Fruit fly (Drosophila melanogaster) whole organism, embryonic: ENCODE measurements around the gene CG4332.

ENCODE experiments used
- ATbp ChIP-seq: fragments of 200-800 bp; sonication (Bioruptor generic); optimal IDR thresholded peaks from 2 replicates; lab custom pipeline; 2017; ENCODE audit warnings: missing biosample characterization, mild to moderate bottlenecking, missing genetic modification characterization, missing genetic modification reagents
- Aef1 ChIP-seq: fragments of 200-800 bp; sonication (Bioruptor generic); IDR thresholded peaks from 3 replicates; pipeline ENCODE4 v1.3.6; 2022; ENCODE audit warnings: missing biosample characterization, missing genetic modification characterization
- BEAF-32 ChIP-seq: fragments of 200-800 bp; sonication (Bioruptor generic); optimal IDR thresholded peaks from 3 replicates; lab custom pipeline; 2017; ENCODE audit warnings: missing biosample characterization, missing genetic modification characterization, mild to moderate bottlenecking, moderate library complexity, missing genetic modification reagents
- CG10366 ChIP-seq: fragments of 200-800 bp; sonication (Bioruptor generic); IDR thresholded peaks from 2 replicates; pipeline ENCODE4 v1.3.6; 2022; ENCODE audit warnings: missing biosample characterization, missing genetic modification characterization
- CG11504 ChIP-seq: fragments of 200-800 bp; sonication (Bioruptor generic); optimal IDR thresholded peaks from 3 replicates; lab custom pipeline; 2019; ENCODE audit warnings: missing biosample characterization, mild to moderate bottlenecking, missing genetic modification characterization, moderate library complexity
- CG1233 ChIP-seq: fragments of 200-800 bp; sonication (Bioruptor generic); optimal IDR thresholded peaks from 4 replicates; lab custom pipeline; 2018; ENCODE audit warnings: missing biosample characterization, mild to moderate bottlenecking, missing genetic modification characterization
- CG12744 ChIP-seq: fragments of 200-800 bp; sonication (Bioruptor generic); optimal IDR thresholded peaks from 2 replicates; lab custom pipeline; 2016; ENCODE audit warnings: missing biosample characterization, missing genetic modification characterization
- CG15011 ChIP-seq: fragments of 200-800 bp; sonication (Bioruptor generic); optimal IDR thresholded peaks from 3 replicates; lab custom pipeline; 2018; ENCODE audit warnings: missing biosample characterization, mild to moderate bottlenecking, missing genetic modification characterization
- CG17568 ChIP-seq: fragments of 200-800 bp; sonication (Bioruptor generic); optimal IDR thresholded peaks from 2 replicates; lab custom pipeline; 2018; ENCODE audit warnings: missing biosample characterization, mild to moderate bottlenecking, missing genetic modification characterization, moderate library complexity
- CG1832 ChIP-seq: fragments of 200-800 bp; sonication (Bioruptor generic); optimal IDR thresholded peaks from 2 replicates; lab custom pipeline; 2017; ENCODE audit warnings: missing biosample characterization, mild to moderate bottlenecking, missing genetic modification characterization, inconsistent platforms
- CG18476 ChIP-seq: fragments of 200-800 bp; sonication (Bioruptor generic); optimal IDR thresholded peaks from 2 replicates; lab custom pipeline; 2016; ENCODE audit warnings: missing biosample characterization, mild to moderate bottlenecking, missing genetic modification characterization
- CG2120 ChIP-seq: fragments of 200-800 bp; sonication (Bioruptor generic); optimal IDR thresholded peaks from 3 replicates; lab custom pipeline; 2016; ENCODE audit warnings: missing biosample characterization, missing genetic modification characterization
- CG3281 ChIP-seq: fragments of 200-800 bp; sonication (Bioruptor generic); optimal IDR thresholded peaks from 3 replicates; lab custom pipeline; 2017; ENCODE audit warnings: missing biosample characterization, mild to moderate bottlenecking, missing genetic modification characterization
- CG42726 ChIP-seq: fragments of 200-800 bp; sonication (Bioruptor generic); IDR thresholded peaks from 2 replicates; pipeline ENCODE4 v1.3.6; 2022; ENCODE audit warnings: missing biosample characterization, missing genetic modification characterization; ENCODE audit not compliant: partially characterized antibody
- CG6689 ChIP-seq: fragments of 200-800 bp; sonication (Bioruptor generic); IDR thresholded peaks from 2 replicates; pipeline ENCODE4 v1.3.6; 2022; ENCODE audit warnings: missing biosample characterization, missing genetic modification characterization
- CG6813 ChIP-seq: fragments of 200-800 bp; sonication (Bioruptor generic); optimal IDR thresholded peaks from 2 replicates; lab custom pipeline; 2017; ENCODE audit warnings: missing biosample characterization, missing genetic modification characterization, mild to moderate bottlenecking, moderate library complexity, missing genetic modification reagents
- CG7963 ChIP-seq: fragments of 200-800 bp; sonication (Bioruptor generic); IDR thresholded peaks from 3 replicates; pipeline ENCODE4 v1.3.6; 2022; ENCODE audit warnings: missing biosample characterization, missing genetic modification characterization; ENCODE audit not compliant: partially characterized antibody
- CG9876 ChIP-seq: fragments of 200-800 bp; sonication (Bioruptor generic); optimal IDR thresholded peaks from 2 replicates; lab custom pipeline; 2016; ENCODE audit warnings: missing biosample characterization, missing genetic modification characterization
- CrebB ChIP-seq: fragments of 200-800 bp; sonication (Bioruptor generic); optimal IDR thresholded peaks from 3 replicates; lab custom pipeline; 2018; ENCODE audit warnings: missing biosample characterization, mild to moderate bottlenecking, missing genetic modification characterization
- Dbx ChIP-seq: fragments of 200-800 bp; sonication (Bioruptor generic); IDR thresholded peaks from 3 replicates; pipeline ENCODE4 v1.3.6; 2022; ENCODE audit warnings: missing biosample characterization, missing genetic modification characterization
- Dek ChIP-seq: fragments of 200-800 bp; sonication (Bioruptor generic); optimal IDR thresholded peaks from 3 replicates; lab custom pipeline; 2019; ENCODE audit warnings: missing biosample characterization, mild to moderate bottlenecking, missing genetic modification characterization, moderate library complexity
- Dref ChIP-seq: fragments of 200-800 bp; sonication (Bioruptor generic); IDR thresholded peaks from 2 replicates; pipeline ENCODE4 v1.3.6; 2022; ENCODE audit warnings: missing biosample characterization, missing genetic modification characterization
- E2f1 ChIP-seq: fragments of 200-800 bp; sonication (Bioruptor generic); IDR thresholded peaks from 2 replicates; pipeline ENCODE4 v1.3.6; 2022; ENCODE audit warnings: missing biosample characterization, missing genetic modification characterization
- H2.0 ChIP-seq: fragments of 200-800 bp; sonication (Bioruptor generic); IDR thresholded peaks from 2 replicates; pipeline ENCODE4 v1.3.6; 2022; ENCODE audit warnings: missing biosample characterization, missing genetic modification characterization
- HLHmδ ChIP-seq: fragments of 200-800 bp; sonication (Bioruptor generic); optimal IDR thresholded peaks from 2 replicates; lab custom pipeline; 2018; ENCODE audit warnings: missing biosample characterization, mild to moderate bottlenecking, missing genetic modification characterization, moderate library complexity
- Jarid2 ChIP-seq: fragments of 200-800 bp; sonication (Bioruptor generic); optimal IDR thresholded peaks from 3 replicates; lab custom pipeline; 2017; ENCODE audit warnings: mild to moderate bottlenecking, missing biosample characterization, missing genetic modification reagents, missing genetic modification characterization
- Lhr ChIP-seq: fragments of 200-800 bp; sonication (Bioruptor generic); optimal IDR thresholded peaks from 3 replicates; lab custom pipeline; 2017; ENCODE audit warnings: mild to moderate bottlenecking, missing biosample characterization, missing genetic modification reagents, missing genetic modification characterization
- Mad ChIP-seq: fragments of 200-800 bp; sonication (Bioruptor generic); optimal IDR thresholded peaks from 2 replicates; lab custom pipeline; 2016; ENCODE audit warnings: missing biosample characterization, missing genetic modification characterization
- TFAM ChIP-seq: fragments of 200-800 bp; sonication (Bioruptor generic); optimal IDR thresholded peaks from 2 replicates; lab custom pipeline; 2017; ENCODE audit warnings: missing biosample characterization, missing genetic modification characterization, inconsistent platforms
- Tbp ChIP-seq: fragments of >200 bp; optimal IDR thresholded peaks from 2 replicates; lab custom pipeline; 2018; ENCODE audit warnings: missing biosample characterization, missing genetic modification characterization
- ac ChIP-seq: fragments of 200-800 bp; sonication (Bioruptor generic); optimal IDR thresholded peaks from 3 replicates; lab custom pipeline; 2017; ENCODE audit warnings: missing biosample characterization, mild to moderate bottlenecking, missing genetic modification characterization
- btn ChIP-seq: fragments of 200-800 bp; sonication (Bioruptor generic); optimal IDR thresholded peaks from 2 replicates; lab custom pipeline; 2016; ENCODE audit warnings: missing biosample characterization, missing genetic modification characterization
- cg ChIP-seq: fragments of 200-800 bp; sonication (Bioruptor generic); optimal IDR thresholded peaks from 3 replicates; lab custom pipeline; 2019; ENCODE audit warnings: missing biosample characterization, mild to moderate bottlenecking, missing genetic modification characterization, moderate library complexity
- crc ChIP-seq: fragments of 200-800 bp; sonication (Bioruptor generic); optimal IDR thresholded peaks from 2 replicates; lab custom pipeline; 2016; ENCODE audit warnings: missing biosample characterization, missing genetic modification characterization
- dan ChIP-seq: fragments of 200-800 bp; sonication (Bioruptor generic); IDR thresholded peaks from 2 replicates; pipeline ENCODE4 v1.3.6; 2022; ENCODE audit warnings: missing biosample characterization, missing genetic modification characterization
- dm ChIP-seq: fragments of 200-800 bp; sonication (Bioruptor generic); optimal IDR thresholded peaks from 3 replicates; lab custom pipeline; 2016; ENCODE audit warnings: missing biosample characterization, missing genetic modification characterization
- ems ChIP-seq: fragments of 200-800 bp; sonication (Bioruptor generic); optimal IDR thresholded peaks from 3 replicates; lab custom pipeline; 2016; ENCODE audit warnings: missing biosample characterization, missing genetic modification characterization
- en ChIP-seq: fragments of 200-800 bp; sonication (Bioruptor generic); optimal IDR thresholded peaks from 2 replicates; lab custom pipeline; 2016; ENCODE audit warnings: missing biosample characterization, missing genetic modification characterization
- fd96Cb ChIP-seq: fragments of 200-800 bp; sonication (Bioruptor generic); optimal IDR thresholded peaks from 2 replicates; lab custom pipeline; 2018; ENCODE audit warnings: missing biosample characterization, mild to moderate bottlenecking, missing genetic modification characterization, moderate library complexity
- grau ChIP-seq: fragments of 200-800 bp; optimal IDR thresholded peaks from 3 replicates; lab custom pipeline; 2019; ENCODE audit warnings: missing biosample characterization, mild to moderate bottlenecking, missing genetic modification characterization, moderate library complexity
- gsb ChIP-seq: fragments of 200-800 bp; sonication (Bioruptor generic); IDR thresholded peaks from 2 replicates; pipeline ENCODE4 v1.3.6; 2022; ENCODE audit warnings: missing biosample characterization, missing genetic modification characterization
- her ChIP-seq: fragments of 200-800 bp; sonication (Bioruptor generic); optimal IDR thresholded peaks from 2 replicates; lab custom pipeline; 2016; ENCODE audit warnings: missing biosample characterization, missing genetic modification characterization
- mirr ChIP-seq: fragments of 200-800 bp; sonication (Bioruptor generic); optimal IDR thresholded peaks from 3 replicates; lab custom pipeline; 2018; ENCODE audit warnings: missing biosample characterization, mild to moderate bottlenecking, missing genetic modification characterization
- sqz ChIP-seq: fragments of 200-800 bp; sonication (Bioruptor generic); optimal IDR thresholded peaks from 3 replicates; lab custom pipeline; 2018; ENCODE audit warnings: missing biosample characterization, mild to moderate bottlenecking, missing genetic modification characterization
- tio ChIP-seq: fragments of 200-800 bp; sonication (Bioruptor generic); optimal IDR thresholded peaks from 2 replicates; lab custom pipeline; 2017; ENCODE audit warnings: missing biosample characterization, missing genetic modification characterization, inconsistent platforms
- toy ChIP-seq: fragments of 200-800 bp; sonication (Bioruptor generic); IDR thresholded peaks from 2 replicates; pipeline ENCODE4 v1.3.6; 2022; ENCODE audit warnings: missing biosample characterization, missing genetic modification characterization
- wdn ChIP-seq: fragments of 200-800 bp; sonication (Bioruptor generic); IDR thresholded peaks from 2 replicates; pipeline ENCODE4 v1.3.6; 2022; ENCODE audit warnings: missing biosample characterization, missing genetic modification characterization
- z ChIP-seq: fragments of 200-800 bp; sonication (Bioruptor generic); IDR thresholded peaks from 3 replicates; pipeline ENCODE4 v1.3.6; 2022; ENCODE audit warnings: missing biosample characterization, missing genetic modification characterization
- zen2 ChIP-seq: fragments of 200-800 bp; sonication (Bioruptor generic); IDR thresholded peaks from 3 replicates; pipeline ENCODE4 v1.3.6; 2022; ENCODE audit warnings: missing biosample characterization, missing genetic modification characterization; ENCODE audit not compliant: partially characterized antibody

The CG4332 gene

dm6 chrX:13131063-13131773, 23.6 kb upstream of the CG4332 start (continued):
- TF ChIP-seq H2.0 (GFP tag; lab: Robert Waterston, UW) (peak; percentile 99), CG9876 (peak; percentile 99), Dref (GFP tag; lab: Robert Waterston, UW) (peak; percentile 58), cg (GFP tag; lab: Kevin White, UChicago) (no peak), CG10366 (peak; percentile 99), btn (GFP tag; lab: Kevin White, UChicago) (peak; percentile 98), ac (GFP tag; lab: Kevin White, UChicago) (peak; percentile 89), dm (GFP tag; lab: Kevin White, UChicago) (peak; percentile 98), CG18476 (GFP tag; lab: Kevin White, UChicago) (peak; percentile 97), toy (GFP tag; lab: Robert Waterston, UW) (peak; percentile 98), Jarid2 (GFP tag; lab: Kevin White, UChicago) (peak; percentile 93), CG6813 (GFP tag; lab: Kevin White, UChicago) (peak; percentile 99), Mad (GFP tag; lab: Kevin White, UChicago) (peak; percentile 99), CG11504 (tag; lab: Kevin White, UChicago) (peak; percentile 97), Aef1 (GFP tag; lab: Robert Waterston, UW) (peak; percentile 100), Lhr (GFP tag; lab: Kevin White, UChicago) (peak; percentile 95), CG15011 (GFP tag; lab: Kevin White, UChicago) (peak; percentile 97), CG17568 (GFP tag; lab: Kevin White, UChicago) (peak; percentile 96), Dek (tag; lab: Kevin White, UChicago) (peak; percentile 99), CG7963 (GFP tag; lab: Robert Waterston, UW) (no peak), ems (GFP tag; lab: Kevin White, UChicago) (peak; percentile 99), her (peak; percentile 98), en (peak; percentile 97), CG2120 (GFP tag; lab: Kevin White, UChicago) (peak; percentile 100), fd96Cb (tag; lab: Kevin White, UChicago) (peak; percentile 97), Dbx (GFP tag; lab: Robert Waterston, UW) (peak; percentile 99), BEAF-32 (peak; percentile 38), HLHmδ (GFP tag; lab: Kevin White, UChicago) (peak; percentile 58), E2f1 (GFP tag; lab: Robert Waterston, UW) (peak; percentile 99), CG3281 (peak; percentile 98), CG6689 (GFP tag; lab: Robert Waterston, UW) (peak; percentile 98), wdn (GFP tag; lab: Robert Waterston, UW) (peak; percentile 99), grau (tag; lab: Kevin White, UChicago) (peak; percentile 98), z (GFP tag; lab: Robert Waterston, UW) (peak; percentile 84), crc (GFP tag; lab: Kevin White, UChicago) (peak; percentile 99), TFAM (GFP tag; lab: Kevin White, UChicago) (peak; percentile 87), CG1233 (GFP tag; lab: Kevin White, UChicago) (peak; percentile 98), tio (GFP tag; lab: Kevin White, UChicago) (peak; percentile 97), zen2 (GFP tag; lab: Robert Waterston, UW) (no peak), CG42726 (peak; percentile 3; the same call in 1 of the 2 replicates), dan (GFP tag; lab: Robert Waterston, UW) (peak; percentile 94), CG12744 (GFP tag; lab: Kevin White, UChicago) (peak; percentile 99), CrebB (tag; lab: Kevin White, UChicago) (peak; percentile 98), gsb (GFP tag; lab: Robert Waterston, UW) (peak; percentile 99), Tbp (no peak), mirr (GFP tag; lab: Kevin White, UChicago) (peak; percentile 98), CG1832 (GFP tag; lab: Kevin White, UChicago) (peak; percentile 94), ATbp (GFP tag; lab: Kevin White, UChicago) (peak; percentile 99), sqz (GFP tag; lab: Kevin White, UChicago) (peak; percentile 94)
